In genomic region chr2L:3056448-3056790, dm6 we compare ENCODE assay signal across 6 fruit fly cellular contexts.
TF ChIP-seq lines count a peak whose summit lies in the region.

TSS of gene FASN1 (plus strand) at chr2L:3056598.

- TF ChIP-seq CTCF in whole organism, embryonic (GFP tag; optimal IDR thresholded peaks at IDR 0.05; lab: Kevin White, UChicago) = no peak

TF ChIP-seq in whole organism, 6 proteins besides CTCF, POLR2A, EP300 and RAD21:
- no peak for TF ChIP-seq CG8478 (optimal IDR thresholded peaks at IDR 0.05; lab: Kevin White, UChicago)
- no peak for TF ChIP-seq EcR (GFP tag; optimal IDR thresholded peaks at IDR 0.05; lab: Kevin White, UChicago)
- peak; percentile 22 for TF ChIP-seq Dll (optimal IDR thresholded peaks at IDR 0.05; lab: Kevin White, UChicago)

TF ChIP-seq in whole organism, adult, 20 proteins besides CTCF, POLR2A, EP300 and RAD21 (continues in another document):
- peak; percentile 64 for TF ChIP-seq pad (GFP tag; optimal IDR thresholded peaks at IDR 0.05; lab: Kevin White, UChicago)
- TF ChIP-seq CG5204 (GFP tag; optimal IDR thresholded peaks at IDR 0.05; lab: Kevin White, UChicago) = no peak
- peak; percentile 55 for TF ChIP-seq cic (GFP tag; optimal IDR thresholded peaks at IDR 0.05; lab: Kevin White, UChicago)
- TF ChIP-seq Mnt (GFP tag; optimal IDR thresholded peaks at IDR 0.05; lab: Kevin White, UChicago) = peak; percentile 81
- peak; percentile 81 for TF ChIP-seq CG12768 (GFP tag; optimal IDR thresholded peaks at IDR 0.05; lab: Kevin White, UChicago)
- peak; percentile 67 for TF ChIP-seq Hr96 (GFP tag; optimal IDR thresholded peaks at IDR 0.05; lab: Kevin White, UChicago)
- peak; percentile 43 for TF ChIP-seq CG7045 (GFP tag; optimal IDR thresholded peaks at IDR 0.05; lab: Kevin White, UChicago)
- TF ChIP-seq tj (GFP tag; optimal IDR thresholded peaks at IDR 0.05; lab: Kevin White, UChicago) = peak; percentile 8
- no peak for TF ChIP-seq Clk (GFP tag; optimal IDR thresholded peaks at IDR 0.05; lab: Kevin White, UChicago)
- TF ChIP-seq CG33017 (tag; optimal IDR thresholded peaks at IDR 0.05; lab: Kevin White, UChicago) = peak; percentile 69
- peak; percentile 0 for TF ChIP-seq CG11617 (GFP tag; optimal IDR thresholded peaks at IDR 0.05; lab: Kevin White, UChicago)
- TF ChIP-seq bab1 (GFP tag; optimal IDR thresholded peaks at IDR 0.05; lab: Kevin White, UChicago) = peak; percentile 87
- TF ChIP-seq CG7101 (tag; optimal IDR thresholded peaks at IDR 0.05; lab: Kevin White, UChicago) = peak; percentile 59
- TF ChIP-seq CG14711 (tag; optimal IDR thresholded peaks at IDR 0.05; lab: Kevin White, UChicago) = peak; percentile 25
- no peak for TF ChIP-seq kay (GFP tag; lab: Kevin White, UChicago; ENCODE audit: borderline replicate concordance)
- no peak for TF ChIP-seq cnc (optimal IDR thresholded peaks at IDR 0.05; lab: Kevin White, UChicago)
- TF ChIP-seq CG1620 (GFP tag; optimal IDR thresholded peaks at IDR 0.05; lab: Kevin White, UChicago) = peak; percentile 69
- no peak for TF ChIP-seq toe (GFP tag; optimal IDR thresholded peaks at IDR 0.05; lab: Kevin White, UChicago)

TF ChIP-seq in whole organism, embryonic, 481 proteins besides CTCF, POLR2A, EP300 and RAD21 (continues in another document):
- TF ChIP-seq CG10654 (GFP tag; optimal IDR thresholded peaks at IDR 0.05; lab: Kevin White, UChicago) (no peak), Dll (GFP tag; IDR thresholded peaks at IDR 0.05; lab: Robert Waterston, UW; ENCODE audit: partially characterized antibody) (no peak), CG17186 (GFP tag; optimal IDR thresholded peaks at IDR 0.05; lab: Kevin White, UChicago) (no peak), sug (tag; optimal IDR thresholded peaks at IDR 0.05; lab: Kevin White, UChicago) (peak; percentile 40), Elba2 (GFP tag; optimal IDR thresholded peaks at IDR 0.05; lab: Kevin White, UChicago) (no peak), CG10267 (tag; optimal IDR thresholded peaks at IDR 0.05; lab: Kevin White, UChicago) (no peak), CG11504 (tag; optimal IDR thresholded peaks at IDR 0.05; lab: Kevin White, UChicago) (no peak), crp (GFP tag; optimal IDR thresholded peaks at IDR 0.05; lab: Kevin White, UChicago) (no peak), CG11456 (GFP tag; IDR thresholded peaks at IDR 0.05; lab: Robert Waterston, UW) (0 out of 3 replicates have a peak, but pooled peaks have one; percentile 40), Fer1 (GFP tag; optimal IDR thresholded peaks at IDR 0.05; lab: Kevin White, UChicago) (peak; percentile 19), CG15514 (GFP tag; optimal IDR thresholded peaks at IDR 0.05; lab: Kevin White, UChicago) (peak; percentile 34), CG17912 (GFP tag; optimal IDR thresholded peaks at IDR 0.05; lab: Kevin White, UChicago) (no peak), Hsf (GFP tag; optimal IDR thresholded peaks at IDR 0.05; lab: Kevin White, UChicago) (no peak), tgo (GFP tag; IDR thresholded peaks at IDR 0.05; lab: Robert Waterston, UW) (peak; percentile 39; the same call in 1 of the 3 replicates), gro (GFP tag; optimal IDR thresholded peaks at IDR 0.05; lab: Kevin White, UChicago) (peak; percentile 59), ase (GFP tag; IDR thresholded peaks at IDR 0.05; lab: Robert Waterston, UW) (no peak), CG4424 (GFP tag; optimal IDR thresholded peaks at IDR 0.05; lab: Kevin White, UChicago) (no peak), her (GFP tag; optimal IDR thresholded peaks at IDR 0.05; lab: Kevin White, UChicago) (peak; percentile 1)

TF ChIP-seq in whole organism, prepupa, 60 proteins besides CTCF, POLR2A, EP300 and RAD21:
- no peak for TF ChIP-seq CG7368 (GFP tag; optimal IDR thresholded peaks at IDR 0.05; lab: Kevin White, UChicago)
- peak; percentile 12 for TF ChIP-seq CG3919 (GFP tag; optimal IDR thresholded peaks at IDR 0.05; lab: Kevin White, UChicago)
- peak in 1 of 2 experiments; percentile 28 for TF ChIP-seq ss (GFP tag; optimal IDR thresholded peaks at IDR 0.05; lab: Kevin White, UChicago)
- TF ChIP-seq CG11902 (GFP tag; optimal IDR thresholded peaks at IDR 0.05; lab: Kevin White, UChicago) = no peak
- TF ChIP-seq CG6163 (GFP tag; IDR thresholded peaks at IDR 0.05; lab: Robert Waterston, UW) = peak; percentile 28; the same call in 1 of the 3 replicates
- TF ChIP-seq Eip78C (GFP tag; lab: Kevin White, UChicago) = no peak
- no peak for TF ChIP-seq achi (GFP tag; optimal IDR thresholded peaks at IDR 0.05; lab: Kevin White, UChicago)
- TF ChIP-seq CG15336 (GFP tag; IDR thresholded peaks at IDR 0.05; lab: Robert Waterston, UW) = 0 out of 2 replicates have a peak, but pooled peaks have one; percentile 20
- peak; percentile 15 for TF ChIP-seq CG6854 (GFP tag; optimal IDR thresholded peaks at IDR 0.05; lab: Kevin White, UChicago)
- TF ChIP-seq eg (GFP tag; IDR thresholded peaks at IDR 0.05; lab: Robert Waterston, UW) = peak; percentile 42; the same call in 1 of the 3 replicates

TF ChIP-seq in whole organism, pupa, 21 proteins besides CTCF, POLR2A, EP300 and RAD21:
- TF ChIP-seq CG4496 (GFP tag; IDR thresholded peaks at IDR 0.05; lab: Robert Waterston, UW) (0 out of 3 replicates have a peak, but pooled peaks have one; percentile 58), CG32121 (GFP tag; IDR thresholded peaks at IDR 0.05; lab: Robert Waterston, UW) (peak; percentile 23; the same call in 1 of the 2 replicates), CG13204 (GFP tag; optimal IDR thresholded peaks at IDR 0.05; lab: Kevin White, UChicago) (no peak), Pif1B (GFP tag; optimal IDR thresholded peaks at IDR 0.05; lab: Kevin White, UChicago) (peak; percentile 11), CG8159 (tag; optimal IDR thresholded peaks at IDR 0.05; lab: Kevin White, UChicago) (peak; percentile 3), rn (GFP tag; IDR thresholded peaks at IDR 0.05; lab: Robert Waterston, UW) (no peak), CG14655 (GFP tag; optimal IDR thresholded peaks at IDR 0.05; lab: Kevin White, UChicago) (no peak), gl (tag; optimal IDR thresholded peaks at IDR 0.05; lab: Kevin White, UChicago) (no peak), Snoo (tag; optimal IDR thresholded peaks at IDR 0.05; lab: Kevin White, UChicago) (no peak), CG12605 (GFP tag; IDR thresholded peaks at IDR 0.05; lab: Robert Waterston, UW) (peak; percentile 46), fd96Ca (GFP tag; IDR thresholded peaks at IDR 0.05; lab: Robert Waterston, UW) (peak; percentile 50; the same call in 2 of the 3 replicates), Ets98B (GFP tag; IDR thresholded peaks at IDR 0.05; lab: Robert Waterston, UW) (peak; percentile 52; the same call in 1 of the 2 replicates)

TF ChIP-seq in whole organism, wandering third instar larva, 38 proteins besides CTCF, POLR2A, EP300 and RAD21 (continues in another document):
- TF ChIP-seq HLH106 (tag; optimal IDR thresholded peaks at IDR 0.05; lab: Kevin White, UChicago) (peak; percentile 29), CG32264 (GFP tag; optimal IDR thresholded peaks at IDR 0.05; lab: Kevin White, UChicago) (no peak), ey (GFP tag; optimal IDR thresholded peaks at IDR 0.05; lab: Kevin White, UChicago) (no peak), dmrt93B (GFP tag; optimal IDR thresholded peaks at IDR 0.05; lab: Kevin White, UChicago) (no peak), tai (GFP tag; optimal IDR thresholded peaks at IDR 0.05; lab: Kevin White, UChicago) (no peak), h (GFP tag; optimal IDR thresholded peaks at IDR 0.05; lab: Kevin White, UChicago) (peak; percentile 23), Rel (GFP tag; optimal IDR thresholded peaks at IDR 0.05; lab: Kevin White, UChicago) (no peak), Rel (tag; optimal IDR thresholded peaks at IDR 0.05; lab: Kevin White, UChicago) (peak; percentile 47), Hnf4 (GFP tag; optimal IDR thresholded peaks at IDR 0.05; lab: Kevin White, UChicago) (no peak), GATAd (GFP tag; optimal IDR thresholded peaks at IDR 0.05; lab: Kevin White, UChicago) (no peak), fru (GFP tag; optimal IDR thresholded peaks at IDR 0.05; lab: Kevin White, UChicago) (no peak), Dif (GFP tag; optimal IDR thresholded peaks at IDR 0.05; lab: Kevin White, UChicago; ENCODE audit: partially characterized antibody) (peak; percentile 72), woc (GFP tag; optimal IDR thresholded peaks at IDR 0.05; lab: Kevin White, UChicago) (no peak), Jra (GFP tag; optimal IDR thresholded peaks at IDR 0.05; lab: Kevin White, UChicago) (peak; percentile 48), Myc (optimal IDR thresholded peaks at IDR 0.05; lab: Kevin White, UChicago) (no peak), N (GFP tag; optimal IDR thresholded peaks at IDR 0.05; lab: Kevin White, UChicago) (no peak), Hr78 (GFP tag; optimal IDR thresholded peaks at IDR 0.05; lab: Kevin White, UChicago) (no peak), pan (optimal IDR thresholded peaks at IDR 0.05; lab: Kevin White, UChicago) (no peak), CrebA (GFP tag; optimal IDR thresholded peaks at IDR 0.05; lab: Kevin White, UChicago; ENCODE audit: borderline replicate concordance) (no peak), foxo (GFP tag; optimal IDR thresholded peaks at IDR 0.05; lab: Kevin White, UChicago) (no peak), dsf (GFP tag; optimal IDR thresholded peaks at IDR 0.05; lab: Kevin White, UChicago; ENCODE audit: borderline replicate concordance) (no peak), sage (GFP tag; optimal IDR thresholded peaks at IDR 0.05; lab: Kevin White, UChicago) (no peak), dl (GFP tag; optimal IDR thresholded peaks at IDR 0.05; lab: Kevin White, UChicago; ENCODE audit: insufficient read depth in 1 of 2, partially characterized antibody in 2 of 2) (no peak), lola (GFP tag; optimal IDR thresholded peaks at IDR 0.05; lab: Kevin White, UChicago) (no peak), Mio (GFP tag; optimal IDR thresholded peaks at IDR 0.05; lab: Kevin White, UChicago) (no peak), Abd-B (GFP tag; optimal IDR thresholded peaks at IDR 0.05; lab: Kevin White, UChicago) (no peak), psq (GFP tag; optimal IDR thresholded peaks at IDR 0.05; lab: Kevin White, UChicago) (no peak), CG9705 (GFP tag; optimal IDR thresholded peaks at IDR 0.05; lab: Kevin White, UChicago) (no peak), jim (GFP tag; optimal IDR thresholded peaks at IDR 0.05; lab: Kevin White, UChicago) (no peak), Dfd (GFP tag; optimal IDR thresholded peaks at IDR 0.05; lab: Kevin White, UChicago) (no peak), Sp1 (GFP tag; optimal IDR thresholded peaks at IDR 0.05; lab: Kevin White, UChicago) (peak; percentile 27), Hr83 (GFP tag; optimal IDR thresholded peaks at IDR 0.05; lab: Kevin White, UChicago; ENCODE audit: poor library complexity, severe bottlenecking) (peak; percentile 70), OdsH (GFP tag; optimal IDR thresholded peaks at IDR 0.05; lab: Kevin White, UChicago) (no peak), rgr (GFP tag; optimal IDR thresholded peaks at IDR 0.05; lab: Kevin White, UChicago) (peak; percentile 26), brk (GFP tag; optimal IDR thresholded peaks at IDR 0.05; lab: Kevin White, UChicago) (no peak), Vsx2 (GFP tag; optimal IDR thresholded peaks at IDR 0.05; lab: Kevin White, UChicago; ENCODE audit: partially characterized antibody) (no peak)
